Fruit fly (Drosophila melanogaster) whole organism, prepupa: ENCODE data around the gene Rop.
A peak's percentile ranks its signal among the peaks of the same experiment; 100 is the strongest.

Experiments used
- CG11902 ChIP-seq: fragments of 200-800 bp; sonication (Bioruptor generic); optimal IDR thresholded peaks from 3 replicates; lab custom pipeline; 2016; ENCODE audit warnings: missing biosample characterization, missing genetic modification characterization
- CG34406 ChIP-seq: fragments of 200-800 bp; sonication (Bioruptor generic); optimal IDR thresholded peaks from 3 replicates; lab custom pipeline; 2016; ENCODE audit warnings: missing biosample characterization, missing genetic modification characterization
- Eip93F ChIP-seq: fragments of 200-800 bp; sonication (Bioruptor generic); optimal IDR thresholded peaks from 2 replicates; lab custom pipeline; 2016; ENCODE audit warnings: missing biosample characterization, mild to moderate bottlenecking, missing genetic modification characterization
- Hr39 ChIP-seq: fragments of 200-800 bp; sonication (Bioruptor generic); optimal IDR thresholded peaks from 2 replicates; lab custom pipeline; 2016; ENCODE audit warnings: missing biosample characterization, missing genetic modification characterization
- Hr4 ChIP-seq: fragments of 200-800 bp; sonication (Bioruptor generic); optimal IDR thresholded peaks from 3 replicates; lab custom pipeline; 2016; ENCODE audit warnings: missing biosample characterization, missing genetic modification characterization
- Lpt ChIP-seq: fragments of 200-800 bp; sonication (Bioruptor generic); optimal IDR thresholded peaks from 3 replicates; lab custom pipeline; 2016; ENCODE audit warnings: missing biosample characterization, missing genetic modification characterization
- OdsH ChIP-seq: fragments of 200-800 bp; sonication (Bioruptor generic); optimal IDR thresholded peaks from 3 replicates; lab custom pipeline; 2016; ENCODE audit warnings: missing biosample characterization, missing genetic modification characterization
- dac ChIP-seq: fragments of 200-800 bp; sonication (Bioruptor generic); optimal IDR thresholded peaks from 2 replicates; lab custom pipeline; 2017; ENCODE audit warnings: missing biosample characterization, mild to moderate bottlenecking, missing genetic modification characterization
- fd59A ChIP-seq: fragments of 200-800 bp; sonication (Bioruptor generic); optimal IDR thresholded peaks from 2 replicates; lab custom pipeline; 2017; ENCODE audit warnings: missing biosample characterization, mild to moderate bottlenecking, missing genetic modification characterization, missing genetic modification reagents
- spab ChIP-seq: fragments of 200-800 bp; sonication (Bioruptor generic); optimal IDR thresholded peaks from 2 replicates; lab custom pipeline; 2017; ENCODE audit warnings: missing biosample characterization, mild to moderate bottlenecking, missing genetic modification characterization, missing genetic modification reagents
- svp ChIP-seq: fragments of 200-800 bp; sonication (Bioruptor generic); peaks from one replicate; lab custom pipeline; 2016; ENCODE audit warnings: missing biosample characterization, missing genetic modification characterization

- TF ChIP-seq Eip93F (GFP tag; lab: Kevin White, UChicago) (no peak), dac (GFP tag; lab: Kevin White, UChicago) (no peak), svp (GFP tag; lab: Kevin White, UChicago) (peak; percentile 15), CG34406 (GFP tag; lab: Kevin White, UChicago) (no peak), OdsH (GFP tag; lab: Kevin White, UChicago) (no peak), spab (GFP tag; lab: Kevin White, UChicago) (no peak), Lpt (GFP tag; lab: Kevin White, UChicago) (no peak), Hr4 (GFP tag; lab: Kevin White, UChicago) (no peak), fd59A (no peak), Hr39 (GFP tag; lab: Kevin White, UChicago) (no peak), CG11902 (GFP tag; lab: Kevin White, UChicago) (no peak)
Observed at dm6 chr3L:4108072-4108843, 30.5 kb downstream of the Rop start, which contains the start of gene Ack.
